Worm (Caenorhabditis elegans) whole organism, L2 larva: ENCODE data around the gene M03F8.1.

ENCODE experiments used
- C34F6.9 ChIP-seq: fragments of 150-350 bp; optimal IDR thresholded peaks from 2 replicates; lab custom pipeline; 2014; ENCODE audit warnings: missing biosample characterization, missing genetic modification characterization
- F13H6.1 ChIP-seq: sonication (generic microtip); optimal IDR thresholded peaks from 2 replicates; lab custom pipeline; 2016; ENCODE audit warnings: missing genetic modification characterization, missing compliant biosample characterization
- R02D3.7 ChIP-seq: fragments of 150-350 bp; optimal IDR thresholded peaks from 2 replicates; lab custom pipeline; 2014; ENCODE audit warnings: missing biosample characterization, missing genetic modification characterization
- Y55F3AM.14 ChIP-seq: fragments of 200-800 bp; sonication (Bioruptor generic); optimal IDR thresholded peaks from 2 replicates; lab custom pipeline; 2018; ENCODE audit warnings: mild to moderate bottlenecking, missing genetic modification characterization, missing compliant biosample characterization
- ZK546.5 ChIP-seq: sonication (generic microtip); optimal IDR thresholded peaks from 2 replicates; lab custom pipeline; 2017; ENCODE audit warnings: missing biosample characterization, missing genetic modification characterization
- alr-1 ChIP-seq: fragments of 150-350 bp; optimal IDR thresholded peaks from 2 replicates; lab custom pipeline; 2014; ENCODE audit warnings: missing biosample characterization, missing genetic modification characterization
- aly-2 ChIP-seq: fragments of 150-350 bp; optimal IDR thresholded peaks from 2 replicates; lab custom pipeline; 2014; ENCODE audit warnings: missing biosample characterization, missing genetic modification characterization
- ama-1 ChIP-seq: fragments of 150-350 bp; optimal IDR thresholded peaks from 2 replicates; lab custom pipeline; 2018; ENCODE audit warnings: inconsistent platforms
- blmp-1 ChIP-seq: sonication (generic microtip); optimal IDR thresholded peaks from 2 replicates; lab custom pipeline; 2017; ENCODE audit warnings: missing genetic modification characterization, mild to moderate bottlenecking, missing compliant biosample characterization, antibody characterized with exemption, moderate library complexity; ENCODE audit not compliant: insufficient read depth
- ceh-16 ChIP-seq: fragments of 150-350 bp; optimal IDR thresholded peaks from 2 replicates; lab custom pipeline; 2014; ENCODE audit warnings: missing biosample characterization, missing genetic modification characterization
- ceh-82 ChIP-seq: fragments of 150-350 bp; optimal IDR thresholded peaks from 2 replicates; lab custom pipeline; 2014; ENCODE audit warnings: missing biosample characterization, missing genetic modification characterization
- crh-2 ChIP-seq: sonication (generic microtip); optimal IDR thresholded peaks from 2 replicates; lab custom pipeline; 2017; ENCODE audit warnings: missing biosample characterization, missing genetic modification characterization
- dmd-4 ChIP-seq: sonication (generic microtip); optimal IDR thresholded peaks from 2 replicates; lab custom pipeline; 2017; ENCODE audit warnings: missing biosample characterization, missing genetic modification characterization
- egl-27 ChIP-seq: sonication (generic microtip); optimal IDR thresholded peaks from 3 replicates; lab custom pipeline; 2017; ENCODE audit warnings: missing biosample characterization, missing genetic modification reagents, missing genetic modification characterization
- elt-1 ChIP-seq: fragments of 150-350 bp; optimal IDR thresholded peaks from 2 replicates; lab custom pipeline; 2014; ENCODE audit warnings: missing biosample characterization, missing genetic modification characterization
- elt-3 ChIP-seq: sonication (generic microtip); optimal IDR thresholded peaks from 2 replicates; lab custom pipeline; 2017; ENCODE audit warnings: missing biosample characterization, missing genetic modification characterization
- fos-1 ChIP-seq: fragments of 150-350 bp; optimal IDR thresholded peaks from 2 replicates; lab custom pipeline; 2014; ENCODE audit warnings: missing biosample characterization, missing genetic modification characterization
- gmeb-1 ChIP-seq: fragments of 150-350 bp; optimal IDR thresholded peaks from 2 replicates; lab custom pipeline; 2014; ENCODE audit warnings: missing biosample characterization, missing genetic modification characterization
- lin-11 ChIP-seq: fragments of 150-350 bp; sonication (generic microtip); optimal IDR thresholded peaks from 2 replicates; lab custom pipeline; 2014; ENCODE audit warnings: missing biosample characterization, missing genetic modification characterization, inconsistent platforms, mixed read lengths
- lin-13 ChIP-seq: fragments of 150-350 bp; optimal IDR thresholded peaks from 2 replicates; lab custom pipeline; 2014; ENCODE audit warnings: missing biosample characterization, missing genetic modification reagents, missing genetic modification characterization
- lin-39 ChIP-seq: fragments of 150-350 bp; optimal IDR thresholded peaks from 2 replicates; lab custom pipeline; 2014; ENCODE audit warnings: missing biosample characterization, missing genetic modification reagents, missing genetic modification characterization
- lsy-2 ChIP-seq, 2 experiments: fragments of 150-350 bp in 1 of 2; sonication (generic microtip) in 1 of 2; optimal IDR thresholded peaks; 2 replicates each; lab custom pipeline; 2014 to 2017; ENCODE audit warnings: missing biosample characterization in 2 of 2, missing genetic modification characterization in 2 of 2
- mab-5 ChIP-seq: fragments of 150-350 bp; optimal IDR thresholded peaks from 2 replicates; lab custom pipeline; 2014; ENCODE audit warnings: missing biosample characterization, missing genetic modification characterization
- mbf-1 ChIP-seq: sonication (generic microtip); optimal IDR thresholded peaks from 2 replicates; lab custom pipeline; 2017; ENCODE audit warnings: missing biosample characterization, missing genetic modification characterization
- mdl-1 ChIP-seq, 2 experiments: fragments of 150-350 bp in 1 of 2; sonication (generic microtip) in 1 of 2; optimal IDR thresholded peaks; 2 replicates each; lab custom pipeline; 2017; ENCODE audit warnings: missing biosample characterization in 2 of 2, missing genetic modification characterization in 2 of 2
- nhr-10 ChIP-seq: sonication (generic microtip); optimal IDR thresholded peaks from 2 replicates; lab custom pipeline; 2017; ENCODE audit warnings: missing biosample characterization, missing genetic modification characterization
- nhr-11 ChIP-seq: fragments of 150-350 bp; optimal IDR thresholded peaks from 2 replicates; lab custom pipeline; 2014; ENCODE audit warnings: missing biosample characterization, missing genetic modification characterization
- nhr-12 ChIP-seq: fragments of 150-350 bp; optimal IDR thresholded peaks from 2 replicates; lab custom pipeline; 2014; ENCODE audit warnings: missing biosample characterization, missing genetic modification characterization
- nhr-129 ChIP-seq: fragments of 150-350 bp; optimal IDR thresholded peaks from 2 replicates; lab custom pipeline; 2014; ENCODE audit warnings: missing biosample characterization, missing genetic modification characterization
- nhr-21 ChIP-seq: fragments of 150-350 bp; optimal IDR thresholded peaks from 2 replicates; lab custom pipeline; 2014; ENCODE audit warnings: missing biosample characterization, missing genetic modification characterization
- nhr-23 ChIP-seq: fragments of 150-350 bp; optimal IDR thresholded peaks from 2 replicates; lab custom pipeline; 2014; ENCODE audit warnings: missing biosample characterization, missing genetic modification reagents, missing genetic modification characterization
- nhr-237 ChIP-seq: fragments of 150-350 bp; optimal IDR thresholded peaks from 2 replicates; lab custom pipeline; 2014; ENCODE audit warnings: missing biosample characterization, missing genetic modification characterization
- nhr-25 ChIP-seq: fragments of 150-350 bp; sonication (generic microtip); optimal IDR thresholded peaks from 3 replicates; lab custom pipeline; 2014; ENCODE audit warnings: missing biosample characterization, missing genetic modification characterization
- nhr-6 ChIP-seq: fragments of 150-350 bp; optimal IDR thresholded peaks from 2 replicates; lab custom pipeline; 2014; ENCODE audit warnings: missing biosample characterization, missing genetic modification characterization
- nhr-77 ChIP-seq: fragments of 150-350 bp; optimal IDR thresholded peaks from 2 replicates; lab custom pipeline; 2014; ENCODE audit warnings: missing biosample characterization, missing genetic modification characterization
- peb-1 ChIP-seq: fragments of 150-350 bp; optimal IDR thresholded peaks from 2 replicates; lab custom pipeline; 2014; ENCODE audit warnings: missing biosample characterization, missing genetic modification characterization
- sem-4 ChIP-seq: fragments of 150-350 bp; optimal IDR thresholded peaks from 2 replicates; lab custom pipeline; 2014; ENCODE audit warnings: missing biosample characterization, missing genetic modification reagents, missing genetic modification characterization
- skn-1 ChIP-seq: sonication (generic microtip); optimal IDR thresholded peaks from 2 replicates; lab custom pipeline; 2017; ENCODE audit warnings: missing biosample characterization, missing genetic modification characterization
- sma-3 ChIP-seq: sonication (generic microtip); optimal IDR thresholded peaks from 2 replicates; lab custom pipeline; 2016; ENCODE audit warnings: missing genetic modification reagents, missing genetic modification characterization, missing compliant biosample characterization
- sma-9 ChIP-seq, 2 experiments: fragments of 150-350 bp in 1 of 2; sonication (generic microtip) in 1 of 2; optimal IDR thresholded peaks; 2 replicates each; lab custom pipeline; 2014 to 2016; ENCODE audit warnings: missing genetic modification characterization in 2 of 2, mild to moderate bottlenecking in 1 of 2, missing biosample characterization in 1 of 2, missing compliant biosample characterization in 1 of 2, missing genetic modification reagents in 1 of 2, moderate library complexity in 1 of 2
- snpc-4 ChIP-seq: fragments of 150-350 bp; optimal IDR thresholded peaks from 2 replicates; lab custom pipeline; 2014; ENCODE audit warnings: missing biosample characterization, missing genetic modification characterization
- unc-39 ChIP-seq: fragments of 150-350 bp; optimal IDR thresholded peaks from 2 replicates; lab custom pipeline; 2014; ENCODE audit warnings: missing biosample characterization, missing genetic modification characterization
- unc-55 ChIP-seq: fragments of 150-350 bp; sonication (generic microtip); optimal IDR thresholded peaks from 3 replicates; lab custom pipeline; 2014; ENCODE audit warnings: missing biosample characterization, missing genetic modification reagents, missing genetic modification characterization
- unc-62 ChIP-seq: fragments of 150-350 bp; optimal IDR thresholded peaks from 2 replicates; lab custom pipeline; 2014; ENCODE audit warnings: missing biosample characterization, missing genetic modification reagents, missing genetic modification characterization
- zag-1 ChIP-seq: fragments of 150-350 bp; optimal IDR thresholded peaks from 2 replicates; lab custom pipeline; 2014; ENCODE audit warnings: missing biosample characterization, missing genetic modification characterization
- ztf-1 ChIP-seq: fragments of 200-800 bp; sonication (Bioruptor generic); conservative IDR thresholded peaks from 2 replicates; pipeline ENCODE4 v1.3.6; 2022; ENCODE audit warnings: missing genetic modification characterization, missing compliant biosample characterization
- ztf-11 ChIP-seq: sonication (generic microtip); optimal IDR thresholded peaks from 2 replicates; lab custom pipeline; 2017; ENCODE audit warnings: missing biosample characterization, missing genetic modification characterization

M03F8.1 gene

DNA sequence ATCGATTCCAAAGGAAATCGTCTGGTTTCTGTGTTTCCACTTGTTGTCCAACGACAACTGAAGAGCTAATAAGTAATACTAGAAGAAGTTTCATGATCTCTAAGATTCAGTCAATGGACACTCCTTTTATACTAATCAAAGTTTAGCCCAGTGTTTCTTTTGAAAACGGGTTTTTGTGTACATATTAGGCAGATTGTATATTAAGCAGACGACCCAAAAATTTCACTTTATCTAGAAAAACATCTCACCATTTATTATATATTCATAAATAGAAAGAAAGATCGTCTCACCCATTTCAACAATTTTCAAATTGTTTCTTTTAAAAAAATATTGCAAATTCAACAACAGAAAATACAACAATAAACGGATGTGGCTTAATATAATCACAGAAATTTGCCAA is 35.5 kb downstream of the M03F8.1 start, which contains the start of gene C10F3.7:
Gene C10F3.7 (minus strand): TSS at position 101 of the 400 bp plus-strand sequence.
- TF ChIP-seq unc-62 (GFP tag; lab: Kevin White, UChicago) (no peak), unc-55 (GFP tag; lab: Kevin White, UChicago) (no peak), unc-39 (no peak), blmp-1 (tag; lab: Kevin White, UChicago) (no peak), nhr-10 (tag; lab: Kevin White, UChicago) (no peak), Y55F3AM.14 (GFP tag; lab: Kevin White, UChicago) (no peak), F13H6.1 (tag; lab: Kevin White, UChicago) (no peak), zag-1 (no peak), ztf-1 (GFP tag; lab: Robert Waterston, UW) (no peak), skn-1 (tag; lab: Kevin White, UChicago) (no peak), sem-4 (no peak), mdl-1 (tag; optimal IDR thresholded peaks at IDR 0.05; lab: Kevin White, UChicago) (no peak), nhr-21 (no peak)

DNA sequence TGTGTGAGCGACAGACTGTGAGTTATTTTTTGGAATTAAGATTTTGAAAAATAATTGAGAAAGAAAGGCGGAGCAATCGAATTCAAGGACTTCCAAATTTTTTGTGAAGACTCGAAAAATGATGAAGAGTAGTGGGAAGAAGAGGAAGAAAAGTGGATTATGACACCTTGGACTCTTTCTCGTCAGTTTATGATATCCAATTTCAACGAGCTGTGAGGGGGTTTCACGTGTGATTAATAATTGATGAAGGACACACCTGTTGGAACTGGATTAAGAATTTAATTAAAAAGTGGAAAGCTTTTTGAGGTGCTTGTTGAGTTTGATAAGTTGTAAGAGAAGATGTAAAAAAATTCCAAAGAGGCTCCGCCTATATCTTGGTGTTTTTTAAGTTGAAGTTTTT is 39.1 kb downstream of the M03F8.1 start, which contains the start of gene fut-8:
Gene fut-8 (minus strand): TSS at position 101 of the 400 bp plus-strand sequence.
- TF ChIP-seq alr-1 (tag; lab: Kevin White, UChicago) (no peak), nhr-6 (no peak), ceh-82 (no peak)

DNA sequence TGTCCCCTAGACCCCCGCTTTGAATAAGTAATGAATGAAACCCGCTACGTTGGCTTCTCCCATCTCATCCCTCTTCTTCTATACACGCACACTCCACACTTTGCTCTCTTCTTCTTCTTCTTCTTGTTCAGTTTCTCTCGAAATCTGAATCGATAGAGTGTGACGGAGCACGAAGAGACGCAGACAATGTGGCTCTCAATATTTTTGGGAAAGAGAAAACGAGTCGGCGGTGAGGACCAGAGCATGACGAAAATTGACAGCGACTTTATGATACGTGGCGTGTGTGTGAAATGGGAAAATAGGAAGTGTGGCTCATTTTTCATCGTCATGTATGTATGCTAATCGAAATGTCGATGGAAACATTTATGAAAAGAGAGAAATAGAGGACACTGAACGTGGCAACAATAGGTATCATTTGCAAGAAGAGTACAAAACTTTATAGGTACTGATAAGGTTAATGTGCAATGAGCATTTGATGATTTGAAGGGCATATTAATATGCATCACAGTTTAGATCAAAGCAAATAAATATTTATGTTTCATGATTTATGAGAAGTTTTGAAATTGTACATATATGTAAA is 40.3 kb downstream of the M03F8.1 start:
- no peak for TF ChIP-seq ama-1 (lab: Kevin White, UChicago)
- TF ChIP-seq lin-11 = no peak
- no peak for TF ChIP-seq nhr-11
- TF ChIP-seq crh-2 (tag; lab: Kevin White, UChicago) = peak; percentile 94
- no peak for TF ChIP-seq ztf-11
- TF ChIP-seq sma-9 (GFP tag; optimal IDR thresholded peaks at IDR 0.05; lab: Kevin White, UChicago) = peak; percentile 2
- TF ChIP-seq sma-9 (tag; optimal IDR thresholded peaks at IDR 0.05; lab: Kevin White, UChicago) = no peak
- TF ChIP-seq nhr-129 (tag; lab: Kevin White, UChicago) = peak; percentile 86
- peak; percentile 58 for TF ChIP-seq nhr-6
- no peak for TF ChIP-seq sem-4
- no peak for TF ChIP-seq nhr-25 (tag; lab: Kevin White, UChicago)
- no peak for TF ChIP-seq mbf-1 (tag; lab: Kevin White, UChicago)
- TF ChIP-seq nhr-12 = no peak
- no peak for TF ChIP-seq nhr-23
- TF ChIP-seq lsy-2 (tag; optimal IDR thresholded peaks at IDR 0.05; lab: Kevin White, UChicago) = peak in 1 of 2 experiments; percentile 66
- TF ChIP-seq C34F6.9 (tag; lab: Kevin White, UChicago) = peak; percentile 84
- TF ChIP-seq dmd-4 (tag; lab: Kevin White, UChicago) = no peak
- TF ChIP-seq lin-13 (GFP tag; lab: Kevin White, UChicago) = peak; percentile 30
- TF ChIP-seq aly-2 (tag; lab: Kevin White, UChicago) = no peak
- TF ChIP-seq unc-39 = no peak
- TF ChIP-seq R02D3.7 (tag; lab: Kevin White, UChicago) = no peak
- no peak for TF ChIP-seq nhr-237 (tag; lab: Kevin White, UChicago)
- no peak for TF ChIP-seq blmp-1 (tag; lab: Kevin White, UChicago)
- TF ChIP-seq unc-62 (GFP tag; lab: Kevin White, UChicago) = no peak
- TF ChIP-seq ceh-16 (tag; lab: Kevin White, UChicago) = no peak
- TF ChIP-seq ztf-1 (GFP tag; lab: Robert Waterston, UW) = no peak
- TF ChIP-seq alr-1 (tag; lab: Kevin White, UChicago) = no peak
- TF ChIP-seq egl-27 (tag; lab: Kevin White, UChicago) = peak; percentile 48
- no peak for TF ChIP-seq snpc-4 (tag; lab: Kevin White, UChicago)
- TF ChIP-seq mdl-1 (tag; optimal IDR thresholded peaks at IDR 0.05; lab: Kevin White, UChicago) = peak in 1 of 2 experiments; percentile 46
- TF ChIP-seq nhr-21 = no peak
- no peak for TF ChIP-seq sma-3 (GFP tag; lab: Kevin White, UChicago)
- TF ChIP-seq ceh-82 = no peak
- TF ChIP-seq skn-1 (tag; lab: Kevin White, UChicago) = no peak
- no peak for TF ChIP-seq fos-1 (tag; lab: Kevin White, UChicago)
- no peak for TF ChIP-seq peb-1
- TF ChIP-seq lin-39 = no peak
- TF ChIP-seq ZK546.5 (tag; lab: Kevin White, UChicago) = no peak
- no peak for TF ChIP-seq Y55F3AM.14 (GFP tag; lab: Kevin White, UChicago)
- TF ChIP-seq nhr-10 (tag; lab: Kevin White, UChicago) = no peak
- peak; percentile 83 for TF ChIP-seq unc-55 (GFP tag; lab: Kevin White, UChicago)
- TF ChIP-seq mab-5 (tag; lab: Kevin White, UChicago) = peak; percentile 44
- no peak for TF ChIP-seq elt-1 (tag; lab: Kevin White, UChicago)
- no peak for TF ChIP-seq elt-3 (tag; lab: Kevin White, UChicago)
- peak; percentile 80 for TF ChIP-seq zag-1
- TF ChIP-seq gmeb-1 (tag; lab: Kevin White, UChicago) = no peak
- no peak for TF ChIP-seq nhr-77 (tag; lab: Kevin White, UChicago)
- TF ChIP-seq F13H6.1 (tag; lab: Kevin White, UChicago) = peak; percentile 67
